Worm (Caenorhabditis elegans): ENCODE data around the gene ckb-4.

ckb-4 gene

DNA sequence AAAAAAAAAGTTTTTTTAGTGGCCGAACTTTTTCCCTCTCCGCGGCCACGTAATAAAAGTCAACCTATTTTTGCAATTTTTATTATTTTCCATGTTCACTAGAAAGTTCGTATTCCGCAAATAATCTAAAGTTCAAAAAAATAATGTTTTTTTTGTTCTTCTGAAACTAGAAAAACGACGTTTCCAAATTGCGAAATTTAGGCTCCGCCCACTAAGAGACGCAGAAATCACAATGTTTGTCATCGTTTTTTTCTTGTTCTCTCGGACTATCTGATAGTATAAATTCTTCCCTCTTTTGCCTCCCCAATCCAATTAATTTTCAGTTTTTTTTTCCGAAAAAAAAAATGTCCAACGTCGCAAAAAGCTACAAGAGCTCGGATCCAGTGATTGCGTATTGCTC is 51.9 kb downstream of the ckb-4 start, which contains the start of gene comt-3:
Gene comt-3 (plus strand): TSS at position 214 of the 400 bp plus-strand sequence.
- TF ChIP-seq lir-1 (GFP tag; conservative IDR thresholded peaks at IDR 0.05): no peak
- TF ChIP-seq mel-28 (tag; optimal IDR thresholded peaks at IDR 0.05; ENCODE audit: borderline replicate concordance): no peak
- no peak for TF ChIP-seq K11D2.4 (GFP tag; IDR thresholded peaks at IDR 0.05)
- TF ChIP-seq cebp-1 (GFP tag; IDR thresholded peaks at IDR 0.05): peak; percentile 79; the same call in 1 of the 2 replicates
- peak; percentile 89 for TF ChIP-seq cebp-1 (tag; optimal IDR thresholded peaks at IDR 0.05)
- TF ChIP-seq lin-35 (GFP tag; optimal IDR thresholded peaks at IDR 0.05): no peak
- TF ChIP-seq F57A8.1 (GFP tag; optimal IDR thresholded peaks at IDR 0.05): no peak
- no peak for TF ChIP-seq C17E4.6 (GFP tag; IDR thresholded peaks at IDR 0.05)

Measured in whole organism, young adult.